Worm (Caenorhabditis elegans): Measurements from ENCODE around the gene Y116A8C.33.
A peak's percentile ranks its signal among the peaks of the same experiment; 100 is the strongest.

DNA sequence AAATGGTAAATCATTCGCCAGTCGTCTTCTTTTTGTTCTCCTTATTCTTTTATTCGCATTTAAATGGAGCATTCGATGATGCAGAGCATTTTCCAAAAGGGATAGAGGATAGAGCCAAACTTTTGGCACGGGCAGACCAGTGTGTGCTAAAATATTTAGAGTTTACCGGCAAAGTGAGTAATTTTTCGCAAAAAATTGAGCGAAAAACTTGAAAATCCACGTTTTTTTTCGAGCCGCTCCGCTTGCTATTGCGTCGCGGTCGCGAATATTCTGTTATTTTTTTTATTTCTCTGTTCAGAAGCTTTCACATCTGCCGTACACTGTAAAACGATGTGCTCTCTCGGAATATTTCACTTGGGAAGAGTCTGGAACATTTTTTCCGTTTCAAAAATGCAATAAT, 23.1 kb upstream of the Y116A8C.33 start, which contains the start of gene Y116A8C.43:
- TF ChIP-seq tlf-1 (GFP tag; optimal IDR thresholded peaks at IDR 0.05) (peak; percentile 43), ama-1 (optimal IDR thresholded peaks at IDR 0.05) (no peak), ama-1 (GFP tag; optimal IDR thresholded peaks at IDR 0.05) (no peak), hlh-26 (GFP tag; conservative IDR thresholded peaks at IDR 0.05) (0 out of 2 replicates have a peak, but pooled peaks have one; percentile 29), F39B2.1 (GFP tag; IDR thresholded peaks at IDR 0.05) (no peak), Y53G8AR.9 (GFP tag; conservative IDR thresholded peaks at IDR 0.05) (peak; percentile 76), hlh-12 (tag; optimal IDR thresholded peaks at IDR 0.05) (no peak), snpc-4 (GFP tag; optimal IDR thresholded peaks at IDR 0.05) (peak; percentile 45), snpc-4 (tag; optimal IDR thresholded peaks at IDR 0.05) (peak in 1 of 4 experiments; percentile 88), F23B12.7 (tag; optimal IDR thresholded peaks at IDR 0.05; ENCODE audit: insufficient read depth) (no peak), zfh-2 (GFP tag; conservative IDR thresholded peaks at IDR 0.05) (no peak)
